Worm (Caenorhabditis elegans): ENCODE measurements around the gene T10H4.13.

T10H4.13 gene

ce11 chrV:15235661-15236060 is 31.6 kb downstream of the T10H4.13 start, which contains the start of gene nhr-164:
Gene nhr-164, minus strand, starts transcription at chrV:15235761.
- TF ChIP-seq unc-120 (tag; optimal IDR thresholded peaks at IDR 0.05; ENCODE audit: poor library complexity, severe bottlenecking) (no peak), tbx-8 (GFP tag; optimal IDR thresholded peaks at IDR 0.05) (no peak), nhr-237 (tag; optimal IDR thresholded peaks at IDR 0.05) (no peak), sem-2 (GFP tag; optimal IDR thresholded peaks at IDR 0.05) (no peak), elt-1 (tag; optimal IDR thresholded peaks at IDR 0.05; ENCODE audit: borderline replicate concordance, insufficient read depth) (no peak), M03D4.4 (tag; optimal IDR thresholded peaks at IDR 0.05) (no peak), nhr-12 (tag; optimal IDR thresholded peaks at IDR 0.05) (no peak), zip-8 (tag; optimal IDR thresholded peaks at IDR 0.05) (no peak), drap-1 (GFP tag; optimal IDR thresholded peaks at IDR 0.05) (no peak), ceh-43 (GFP tag; optimal IDR thresholded peaks at IDR 0.05) (no peak), lin-32 (GFP tag; optimal IDR thresholded peaks at IDR 0.05) (no peak), mls-2 (tag; optimal IDR thresholded peaks at IDR 0.05) (no peak), nhr-76 (tag; optimal IDR thresholded peaks at IDR 0.05) (no peak), ceh-83 (GFP tag; optimal IDR thresholded peaks at IDR 0.05) (no peak), hlh-1 (tag; optimal IDR thresholded peaks at IDR 0.05) (no peak), nhr-28 (tag; optimal IDR thresholded peaks at IDR 0.05) (no peak), unc-39 (tag; optimal IDR thresholded peaks at IDR 0.05) (no peak), lin-13 (tag; optimal IDR thresholded peaks at IDR 0.05) (no peak), ztf-11 (tag; optimal IDR thresholded peaks at IDR 0.05) (no peak)

- TF ChIP-seq M03D4.4 (tag; optimal IDR thresholded peaks at IDR 0.05) (no peak), nhr-28 (tag; optimal IDR thresholded peaks at IDR 0.05) (no peak), hlh-1 (tag; optimal IDR thresholded peaks at IDR 0.05) (no peak), zip-8 (tag; optimal IDR thresholded peaks at IDR 0.05) (no peak), elt-1 (tag; optimal IDR thresholded peaks at IDR 0.05; ENCODE audit: borderline replicate concordance, insufficient read depth) (no peak)
Measured at ce11 chrV:15232200-15232599, 35.1 kb downstream of the T10H4.13 start, which contains the start of gene srw-13. Gene srw-13, plus strand, starts transcription at chrV:15232500.

- TF ChIP-seq cnd-1 (tag; optimal IDR thresholded peaks at IDR 0.05) (no peak), elt-1 (tag; optimal IDR thresholded peaks at IDR 0.05; ENCODE audit: borderline replicate concordance, insufficient read depth) (no peak), ceh-83 (GFP tag; optimal IDR thresholded peaks at IDR 0.05) (no peak), M03D4.4 (tag; optimal IDR thresholded peaks at IDR 0.05) (no peak), pha-4 (tag; optimal IDR thresholded peaks at IDR 0.05) (no peak), tbx-8 (GFP tag; optimal IDR thresholded peaks at IDR 0.05) (no peak), nhr-237 (tag; optimal IDR thresholded peaks at IDR 0.05) (no peak), zip-8 (tag; optimal IDR thresholded peaks at IDR 0.05) (no peak), mep-1 (tag; optimal IDR thresholded peaks at IDR 0.05) (no peak)
Measured at ce11 chrV:15230243-15230642, 37.1 kb downstream of the T10H4.13 start, which contains the start of gene srw-15. Gene srw-15, plus strand, starts transcription at chrV:15230543.

- no peak for TF ChIP-seq unc-120 (tag; optimal IDR thresholded peaks at IDR 0.05; ENCODE audit: poor library complexity, severe bottlenecking)
- no peak for TF ChIP-seq pha-4 (tag; optimal IDR thresholded peaks at IDR 0.05)
- no peak for TF ChIP-seq sptf-1 (tag; optimal IDR thresholded peaks at IDR 0.05)
- no peak for TF ChIP-seq sem-2 (GFP tag; optimal IDR thresholded peaks at IDR 0.05)
- no peak for TF ChIP-seq elt-3 (tag; optimal IDR thresholded peaks at IDR 0.05)
- TF ChIP-seq unc-62 (GFP tag; optimal IDR thresholded peaks at IDR 0.05): no peak
- no peak for TF ChIP-seq lin-32 (GFP tag; optimal IDR thresholded peaks at IDR 0.05)
- no peak for TF ChIP-seq lsy-2 (tag; optimal IDR thresholded peaks at IDR 0.05)
- TF ChIP-seq M03D4.4 (tag; optimal IDR thresholded peaks at IDR 0.05): no peak
- TF ChIP-seq nhr-237 (tag; optimal IDR thresholded peaks at IDR 0.05): no peak
- no peak for TF ChIP-seq zip-8 (tag; optimal IDR thresholded peaks at IDR 0.05)
- no peak for TF ChIP-seq ceh-43 (GFP tag; optimal IDR thresholded peaks at IDR 0.05)
- no peak for TF ChIP-seq unc-39 (tag; optimal IDR thresholded peaks at IDR 0.05)
- TF ChIP-seq ces-1 (GFP tag; optimal IDR thresholded peaks at IDR 0.05): no peak
- no peak for TF ChIP-seq elt-1 (tag; optimal IDR thresholded peaks at IDR 0.05; ENCODE audit: borderline replicate concordance, insufficient read depth)
- TF ChIP-seq nhr-12 (tag; optimal IDR thresholded peaks at IDR 0.05): no peak
Measured at ce11 chrV:15226206-15226605, 41.1 kb downstream of the T10H4.13 start.

- TF ChIP-seq pha-4 (tag; optimal IDR thresholded peaks at IDR 0.05): no peak
- TF ChIP-seq snpc-4 (tag; optimal IDR thresholded peaks at IDR 0.05): no peak
- TF ChIP-seq sptf-1 (tag; optimal IDR thresholded peaks at IDR 0.05): no peak
- no peak for TF ChIP-seq bed-3 (GFP tag; optimal IDR thresholded peaks at IDR 0.05)
- no peak for TF ChIP-seq blmp-1 (tag; optimal IDR thresholded peaks at IDR 0.05)
- no peak for TF ChIP-seq ces-1 (GFP tag; optimal IDR thresholded peaks at IDR 0.05)
Measured at ce11 chrV:15225650-15226049, 41.7 kb downstream of the T10H4.13 start, which contains the start of gene srw-14. Gene srw-14, plus strand, starts transcription at chrV:15225950.

Measured in whole organism, mixed stage, embryonic.